Fruit fly (Drosophila melanogaster) S2 (cell line): ENCODE results near the gene dao.

Source experiments
- CG8478 ChIP-seq: fragments of >200 bp; optimal IDR thresholded peaks from 2 replicates; lab custom pipeline; 2018
- CTCF ChIP-seq, 2 experiments: fragments of >200 bp; optimal IDR thresholded peaks; 2 replicates each; lab custom pipeline; 2018

- TF ChIP-seq CG8478: no peak
- TF ChIP-seq CTCF (optimal IDR thresholded peaks at IDR 0.05; lab: Kevin White, UChicago): no peak
Measured at dm6 chr2L:15254229-15254861, 5.7 kb downstream of the dao start.
